Worm (Caenorhabditis elegans) whole organism, L4/young adult: ENCODE results near the gene R10E11.9.

Experiments used
- W03F9.2 ChIP-seq: fragments of 150-350 bp; optimal IDR thresholded peaks from 2 replicates; lab custom pipeline; 2014; ENCODE audit warnings: missing biosample characterization, missing genetic modification characterization
- him-1 ChIP-seq: sonication (generic microtip); optimal IDR thresholded peaks from 2 replicates; lab custom pipeline; 2016; ENCODE audit warnings: missing genotype, missing genetic modification reagents, missing genetic modification characterization, missing compliant biosample characterization

ce11 chrIII:9808179-9808578, 14.7 kb upstream of the R10E11.9 start, which contains the start of gene gtap-2:
- TF ChIP-seq W03F9.2: peak; percentile 56
- no peak for TF ChIP-seq him-1 (tag; lab: Kevin White, UChicago)
